Fruit fly (Drosophila melanogaster): ENCODE results near the gene CG14115.

CG14115 gene

dm6 chr3L:13017803-13018324 lies 43.4 kb downstream of the CG14115 start, which contains the start of the genes mRpL20 and Icmt (continued):
- TF ChIP-seq dpn (GFP tag; optimal IDR thresholded peaks at IDR 0.05) (peak; percentile 51 to 94), Nf-YC (tag; optimal IDR thresholded peaks at IDR 0.05) (peak; percentile 87), YL-1 (GFP tag; optimal IDR thresholded peaks at IDR 0.05) (peak; percentile 63), CG9727 (GFP tag; optimal IDR thresholded peaks at IDR 0.05) (peak; percentile 87), CG5953 (GFP tag; IDR thresholded peaks at IDR 0.05) (peak; percentile 79), exex (tag; optimal IDR thresholded peaks at IDR 0.05) (peak; percentile 63), CG1647 (GFP tag; optimal IDR thresholded peaks at IDR 0.05) (peak; percentile 36), oc (tag; optimal IDR thresholded peaks at IDR 0.05) (peak; percentile 96), Asciz (GFP tag; optimal IDR thresholded peaks at IDR 0.05) (peak; percentile 79), fu2 (GFP tag; optimal IDR thresholded peaks at IDR 0.05) (no peak), ind (GFP tag; optimal IDR thresholded peaks at IDR 0.05) (peak; percentile 87), dm (GFP tag; optimal IDR thresholded peaks at IDR 0.05) (no peak), HLH4C (GFP tag; IDR thresholded peaks at IDR 0.05; ENCODE audit: partially characterized antibody) (peak; percentile 93), fd3F (GFP tag; optimal IDR thresholded peaks at IDR 0.05) (peak; percentile 95), ftz-f1 (GFP tag; optimal IDR thresholded peaks at IDR 0.05) (no peak), CG9876 (GFP tag; optimal IDR thresholded peaks at IDR 0.05) (no peak), nerfin-2 (GFP tag; IDR thresholded peaks at IDR 0.05; ENCODE audit: partially characterized antibody) (peak; percentile 92), CG18011 (GFP tag; optimal IDR thresholded peaks at IDR 0.05) (peak; percentile 45), CG2116 (GFP tag; optimal IDR thresholded peaks at IDR 0.05) (peak; percentile 83), CG17802 (tag; optimal IDR thresholded peaks at IDR 0.05) (peak; percentile 28), CG18262 (tag; optimal IDR thresholded peaks at IDR 0.05) (peak; percentile 93), CG17361 (GFP tag; IDR thresholded peaks at IDR 0.05) (peak; percentile 98), slou (GFP tag; optimal IDR thresholded peaks at IDR 0.05) (peak; percentile 81), Awh (GFP tag; IDR thresholded peaks at IDR 0.05) (peak; percentile 98), CG30020 (tag; optimal IDR thresholded peaks at IDR 0.05) (peak; percentile 71), CTCF (GFP tag; optimal IDR thresholded peaks at IDR 0.05) (peak; percentile 37), CG7372 (GFP tag; IDR thresholded peaks at IDR 0.05) (peak; percentile 96), odd (GFP tag; optimal IDR thresholded peaks at IDR 0.05) (peak; percentile 78), Hr39 (optimal IDR thresholded peaks at IDR 0.05) (no peak), Lpt (GFP tag; optimal IDR thresholded peaks at IDR 0.05) (no peak), Hand (GFP tag; optimal IDR thresholded peaks at IDR 0.05) (peak; percentile 83), gt (GFP tag; IDR thresholded peaks at IDR 0.05) (peak; percentile 93), ash1 (GFP tag; optimal IDR thresholded peaks at IDR 0.05) (no peak), crol (GFP tag; IDR thresholded peaks at IDR 0.05) (peak; percentile 50; the same call in 1 of the 2 replicates), slbo (GFP tag; IDR thresholded peaks at IDR 0.05) (peak; percentile 99), MTF-1 (GFP tag; optimal IDR thresholded peaks at IDR 0.05; ENCODE audit: borderline replicate concordance) (peak; percentile 47), Dek (tag; optimal IDR thresholded peaks at IDR 0.05) (peak; percentile 97), B-H2 (GFP tag; optimal IDR thresholded peaks at IDR 0.05) (peak; percentile 93), CG4282 (GFP tag; optimal IDR thresholded peaks at IDR 0.05) (no peak), Oli (tag; optimal IDR thresholded peaks at IDR 0.05) (peak; percentile 95), CG6813 (GFP tag; optimal IDR thresholded peaks at IDR 0.05) (peak; percentile 61), CG4424 (GFP tag; optimal IDR thresholded peaks at IDR 0.05) (peak; percentile 82), emc (GFP tag; optimal IDR thresholded peaks at IDR 0.05) (no peak), CG1602 (GFP tag; optimal IDR thresholded peaks at IDR 0.05) (peak; percentile 92), pan (optimal IDR thresholded peaks at IDR 0.05) (no peak), pan (GFP tag; optimal IDR thresholded peaks at IDR 0.05 in 1 of 2, IDR thresholded peaks at IDR 0.05 in 1 of 2) (peak in 1 of 2 experiments; percentile 98), rib (GFP tag; IDR thresholded peaks at IDR 0.05) (peak; percentile 93), psq (GFP tag; optimal IDR thresholded peaks at IDR 0.05) (peak; percentile 78), ranshi (GFP tag; IDR thresholded peaks at IDR 0.05) (peak; percentile 96), CG13624 (GFP tag; optimal IDR thresholded peaks at IDR 0.05) (peak; percentile 33), Vsx1 (GFP tag; optimal IDR thresholded peaks at IDR 0.05) (peak; percentile 77), lilli (GFP tag; optimal IDR thresholded peaks at IDR 0.05) (peak; percentile 87)
